Worm (Caenorhabditis elegans): Measurements from ENCODE around the gene T22F3.10.

- TF ChIP-seq skn-1 (tag; optimal IDR thresholded peaks at IDR 0.05) (no peak), snpc-4 (tag; optimal IDR thresholded peaks at IDR 0.05) (no peak), lsy-2 (tag; optimal IDR thresholded peaks at IDR 0.05) (no peak), nhr-10 (tag; optimal IDR thresholded peaks at IDR 0.05) (no peak), unc-55 (GFP tag; optimal IDR thresholded peaks at IDR 0.05) (no peak)
Observed at ce11 chrV:3639873-3640272, 28.3 kb upstream of the T22F3.10 start.
